Fruit fly (Drosophila melanogaster) Kc167 (cell line): ENCODE data around the gene CG14840.

Experiments
- Myc ChIP-seq: fragments of >200 bp; optimal IDR thresholded peaks from 2 replicates; lab custom pipeline; 2017; ENCODE audit warnings: missing external identifiers
- Sin3A ChIP-seq: fragments of >200 bp; optimal IDR thresholded peaks from 2 replicates; lab custom pipeline; 2018; ENCODE audit warnings: missing external identifiers
- h ChIP-seq: fragments of >200 bp; optimal IDR thresholded peaks from 3 replicates; lab custom pipeline; 2018; ENCODE audit warnings: missing external identifiers
- insv ChIP-seq: fragments of >200 bp; optimal IDR thresholded peaks from 3 replicates; lab custom pipeline; 2018; ENCODE audit warnings: missing external identifiers
- psq ChIP-seq: fragments of >200 bp; optimal IDR thresholded peaks from 2 replicates; lab custom pipeline; 2017; ENCODE audit warnings: missing external identifiers
- ttk ChIP-seq: sonication (Bioruptor generic); optimal IDR thresholded peaks from 2 replicates; lab custom pipeline; 2017; ENCODE audit warnings: missing external identifiers

dm6 chr3R:14224105-14224574 is 36.9 kb downstream of the CG14840 start, which contains the start of gene Sp212:
- TF ChIP-seq Sin3A (lab: Kevin White, UChicago) (no peak), h (lab: Kevin White, UChicago) (no peak), psq (lab: Kevin White, UChicago) (no peak), ttk (lab: Kevin White, UChicago) (no peak), insv (lab: Kevin White, UChicago) (no peak), Myc (lab: Kevin White, UChicago) (no peak)
